Worm (Caenorhabditis elegans) whole organism, L3 larva: ENCODE data around the gene D2023.1.

Experiments
- ceh-16 ChIP-seq: sonication (generic microtip); optimal IDR thresholded peaks from 2 replicates; lab custom pipeline; 2017; ENCODE audit warnings: missing biosample characterization, missing genetic modification characterization
- ceh-9 ChIP-seq: sonication (generic microtip); optimal IDR thresholded peaks from 2 replicates; lab custom pipeline; 2018; ENCODE audit warnings: missing biosample characterization, missing genetic modification characterization
- lin-15B ChIP-seq: fragments of 150-350 bp; optimal IDR thresholded peaks from 2 replicates; lab custom pipeline; 2014; ENCODE audit warnings: missing biosample characterization, missing genetic modification characterization
- lin-39 ChIP-seq: fragments of 150-350 bp; optimal IDR thresholded peaks from 2 replicates; lab custom pipeline; 2018; ENCODE audit warnings: missing biosample characterization, missing genetic modification reagents, missing genetic modification characterization
- mdl-1 ChIP-seq: fragments of 150-350 bp; optimal IDR thresholded peaks from 2 replicates; lab custom pipeline; 2014; ENCODE audit warnings: missing biosample characterization, missing genetic modification characterization
- nhr-11 ChIP-seq: fragments of 150-350 bp; optimal IDR thresholded peaks from 2 replicates; lab custom pipeline; 2014; ENCODE audit warnings: missing biosample characterization, missing genetic modification characterization
- nhr-28 ChIP-seq: fragments of 150-350 bp; optimal IDR thresholded peaks from 2 replicates; lab custom pipeline; 2014; ENCODE audit warnings: missing biosample characterization, missing genetic modification characterization
- sea-2 ChIP-seq: fragments of 150-350 bp; sonication (generic microtip); optimal IDR thresholded peaks from 4 replicates; lab custom pipeline; 2014; ENCODE audit warnings: missing biosample characterization, missing genetic modification reagents, missing genetic modification characterization
- skn-1 ChIP-seq: fragments of 150-350 bp; optimal IDR thresholded peaks from 2 replicates; lab custom pipeline; 2014; ENCODE audit warnings: missing biosample characterization, missing genetic modification characterization
- snpc-4 ChIP-seq: fragments of 150-350 bp; optimal IDR thresholded peaks from 2 replicates; lab custom pipeline; 2014; ENCODE audit warnings: missing biosample characterization, missing genetic modification characterization
- unc-62 ChIP-seq: fragments of 150-350 bp; sonication (generic microtip); optimal IDR thresholded peaks from 4 replicates; lab custom pipeline; 2014; ENCODE audit warnings: missing biosample characterization, missing genetic modification reagents, missing genetic modification characterization
- zag-1 ChIP-seq: fragments of 150-350 bp; optimal IDR thresholded peaks from 2 replicates; lab custom pipeline; 2014; ENCODE audit warnings: missing biosample characterization, missing genetic modification characterization
- ztf-11 ChIP-seq: fragments of 150-350 bp; optimal IDR thresholded peaks from 2 replicates; lab custom pipeline; 2014; ENCODE audit warnings: missing biosample characterization, missing genetic modification characterization

DNA sequence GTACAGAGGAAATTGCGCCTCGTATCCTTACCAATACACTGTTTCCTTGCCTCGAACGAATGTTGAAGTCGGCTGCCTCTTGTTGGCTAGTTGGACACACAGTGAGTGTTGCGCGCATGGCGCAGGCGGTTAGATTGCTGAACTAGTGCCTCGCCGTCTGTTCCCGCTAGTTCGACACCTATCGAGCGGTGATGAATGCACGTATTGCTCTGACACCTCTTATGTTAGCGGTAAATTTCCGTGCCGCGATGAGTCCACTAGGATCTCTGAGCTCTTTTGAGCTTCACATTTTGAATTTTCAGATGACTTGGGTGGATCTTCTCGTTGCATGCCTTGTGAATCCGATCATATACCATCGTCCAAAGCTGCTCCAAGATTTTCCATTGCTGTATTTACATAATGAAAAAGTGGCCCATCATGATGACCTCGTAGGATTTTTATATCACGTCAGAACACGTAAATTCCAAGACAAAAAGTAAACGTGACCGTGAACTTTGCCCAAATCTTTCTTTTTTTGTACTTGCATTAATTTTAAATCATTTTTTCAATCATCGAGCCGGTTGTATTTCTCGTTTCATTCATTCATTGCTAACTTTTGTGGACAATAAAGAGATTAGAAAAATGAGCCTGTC is 6.4 kb upstream of the D2023.1 start, which contains the start of gene F55A11.11:
- peak; percentile 45 for TF ChIP-seq snpc-4
- TF ChIP-seq ztf-11 (tag; lab: Kevin White, UChicago), result no peak
- TF ChIP-seq unc-62 (GFP tag; lab: Kevin White, UChicago), result no peak
- no peak for TF ChIP-seq mdl-1 (tag; lab: Kevin White, UChicago)
- no peak for TF ChIP-seq nhr-11
- peak; percentile 96 for TF ChIP-seq lin-39 (tag; lab: Kevin White, UChicago)
- peak; percentile 49 for TF ChIP-seq skn-1
- TF ChIP-seq lin-15B, result peak; percentile 43
- no peak for TF ChIP-seq zag-1
- no peak for TF ChIP-seq nhr-28 (tag; lab: Kevin White, UChicago)
- TF ChIP-seq ceh-9 (tag; lab: Kevin White, UChicago), result no peak
- TF ChIP-seq ceh-16 (tag; lab: Kevin White, UChicago), result peak; percentile 42
- TF ChIP-seq sea-2 (GFP tag; lab: Kevin White, UChicago), result no peak
